Worm (Caenorhabditis elegans) whole organism, L4/young adult: ENCODE measurements around the gene M163.8.

ENCODE experiments used
- W03F9.2 ChIP-seq: fragments of 150-350 bp; optimal IDR thresholded peaks from 2 replicates; lab custom pipeline; 2014; ENCODE audit warnings: missing biosample characterization, missing genetic modification characterization
- dao-5 ChIP-seq: sonication (generic microtip); optimal IDR thresholded peaks from 2 replicates; lab custom pipeline; 2016; ENCODE audit warnings: missing genotype, missing genetic modification characterization, moderate library complexity, missing compliant biosample characterization
- him-1 ChIP-seq: sonication (generic microtip); optimal IDR thresholded peaks from 2 replicates; lab custom pipeline; 2016; ENCODE audit warnings: missing genotype, missing genetic modification reagents, missing genetic modification characterization, missing compliant biosample characterization

DNA sequence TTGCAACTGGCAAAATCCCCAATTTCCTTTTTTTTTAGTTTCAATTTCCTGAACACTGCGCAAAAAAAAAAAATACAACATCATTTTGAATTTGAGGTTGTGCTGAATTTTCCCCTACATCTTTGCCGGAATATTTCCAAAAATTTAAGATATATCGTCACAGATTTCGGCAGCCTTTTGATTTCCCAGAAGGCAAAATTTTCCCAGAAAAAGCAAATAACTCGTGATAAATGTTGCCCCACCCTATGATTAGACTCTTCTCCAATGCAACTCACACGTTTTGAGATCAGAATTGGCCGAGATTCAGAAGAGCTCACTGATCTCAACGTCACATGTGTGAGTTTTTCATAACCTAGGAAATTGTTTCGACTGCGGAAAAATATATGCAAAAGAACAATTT lies 7.5 kb downstream of the M163.8 start:
- no peak for TF ChIP-seq dao-5
- no peak for TF ChIP-seq him-1
- no peak for TF ChIP-seq W03F9.2 (tag; lab: Kevin White, UChicago)
